Worm (Caenorhabditis elegans): ENCODE measurements around the gene srg-11.
A peak's percentile ranks its signal among the peaks of the same experiment; 100 is the strongest.

The srg-11 gene

ce11 chrIII:4689595-4689994 lies 9.8 kb downstream of the srg-11 start (continued):
- TF ChIP-seq spr-1 (tag; optimal IDR thresholded peaks at IDR 0.05) (peak; percentile 81), nhr-28 (tag; optimal IDR thresholded peaks at IDR 0.05) (peak; percentile 48), madf-5 (GFP tag; IDR thresholded peaks at IDR 0.05) (peak; percentile 59 to 88; a peak in 2 of 4 replicates), nhr-102 (tag; optimal IDR thresholded peaks at IDR 0.05) (peak; percentile 59), D1046.2 (GFP tag; IDR thresholded peaks at IDR 0.05) (peak; percentile 84), lir-3 (tag; optimal IDR thresholded peaks at IDR 0.05) (peak; percentile 75), spr-3 (GFP tag; optimal IDR thresholded peaks at IDR 0.05) (peak; percentile 83), mes-2 (tag; optimal IDR thresholded peaks at IDR 0.05; ENCODE audit: poor library complexity, severe bottlenecking) (peak; percentile 87), zip-2 (tag; optimal IDR thresholded peaks at IDR 0.05) (peak; percentile 56), pqm-1 (tag; optimal IDR thresholded peaks at IDR 0.05) (peak; percentile 53), nhr-25 (tag; optimal IDR thresholded peaks at IDR 0.05; ENCODE audit: borderline replicate concordance, insufficient read depth) (no peak), hlh-11 (tag; optimal IDR thresholded peaks at IDR 0.05) (peak; percentile 76), set-16 (GFP tag; IDR thresholded peaks at IDR 0.05) (no peak), Y75B8A.6 (GFP tag; IDR thresholded peaks at IDR 0.05) (no peak; the same call in 1 of the 2 replicates), lin-1 (GFP tag; IDR thresholded peaks at IDR 0.05) (peak; percentile 86), F44E2.7 (GFP tag; IDR thresholded peaks at IDR 0.05) (peak; percentile 78; the same call in 1 of the 2 replicates), dmd-9 (GFP tag; IDR thresholded peaks at IDR 0.05) (peak; percentile 84), ceh-32 (tag; optimal IDR thresholded peaks at IDR 0.05; ENCODE audit: poor library complexity) (no peak)

ce11 chrIII:4693281-4693680 lies 13.5 kb downstream of the srg-11 start, which contains the start of gene nifk-1:
Gene nifk-1, minus strand, starts transcription at chrIII:4693307.
- TF ChIP-seq rbr-2 (tag; optimal IDR thresholded peaks at IDR 0.05) = peak; percentile 67
- no peak for TF ChIP-seq mdt-29 (GFP tag; IDR thresholded peaks at IDR 0.05)
- TF ChIP-seq nhr-11 (tag; optimal IDR thresholded peaks at IDR 0.05) = peak; percentile 22
- TF ChIP-seq dve-1 (tag; optimal IDR thresholded peaks at IDR 0.05; ENCODE audit: insufficient read depth) = peak; percentile 90
- peak; percentile 87 to 99 for TF ChIP-seq hif-1 (tag; optimal IDR thresholded peaks at IDR 0.05)
- peak; percentile 76 for TF ChIP-seq nhr-28 (tag; optimal IDR thresholded peaks at IDR 0.05)
- TF ChIP-seq mes-2 (tag; optimal IDR thresholded peaks at IDR 0.05; ENCODE audit: poor library complexity, severe bottlenecking) = peak; percentile 78
- TF ChIP-seq T20F7.1 (GFP tag; optimal IDR thresholded peaks at IDR 0.05) = peak; percentile 70
- no peak for TF ChIP-seq nhr-25 (tag; optimal IDR thresholded peaks at IDR 0.05; ENCODE audit: borderline replicate concordance, insufficient read depth)
- TF ChIP-seq mep-1 (tag; optimal IDR thresholded peaks at IDR 0.05) = peak; percentile 83
- TF ChIP-seq attf-4 (tag; optimal IDR thresholded peaks at IDR 0.05) = no peak
- TF ChIP-seq lsy-2 (tag; optimal IDR thresholded peaks at IDR 0.05) = peak in 1 of 2 experiments; percentile 87
- 0 out of 2 replicates have a peak, but pooled peaks have one; percentile 23 for TF ChIP-seq lin-1 (GFP tag; IDR thresholded peaks at IDR 0.05)
- peak; percentile 77 for TF ChIP-seq lin-38 (GFP tag; IDR thresholded peaks at IDR 0.05)
- peak; percentile 80 for TF ChIP-seq hlh-11 (tag; optimal IDR thresholded peaks at IDR 0.05)
- no peak for TF ChIP-seq aly-2 (tag; optimal IDR thresholded peaks at IDR 0.05)
- peak; percentile 68 for TF ChIP-seq nhr-77 (tag; optimal IDR thresholded peaks at IDR 0.05)
- peak in 1 of 2 experiments; percentile 55 for TF ChIP-seq daf-16 (GFP tag; optimal IDR thresholded peaks at IDR 0.05)
- peak; percentile 94 for TF ChIP-seq daf-16 (tag; optimal IDR thresholded peaks at IDR 0.05)
- TF ChIP-seq lin-13 (GFP tag; optimal IDR thresholded peaks at IDR 0.05) = peak; percentile 19
- TF ChIP-seq dmd-6 (GFP tag; IDR thresholded peaks at IDR 0.05) = peak; percentile 76
- TF ChIP-seq aha-1 (tag) = peak; percentile 70
- TF ChIP-seq nhr-102 (tag; optimal IDR thresholded peaks at IDR 0.05) = peak; percentile 21
- TF ChIP-seq zfp-2 (tag; optimal IDR thresholded peaks at IDR 0.05) = no peak
- peak; percentile 63 for TF ChIP-seq hlh-30 (tag; optimal IDR thresholded peaks at IDR 0.05; ENCODE audit: insufficient read depth)
- no peak for TF ChIP-seq madf-5 (GFP tag; IDR thresholded peaks at IDR 0.05)
- TF ChIP-seq ama-1 (optimal IDR thresholded peaks at IDR 0.05) = no peak
- TF ChIP-seq egl-43 (GFP tag; IDR thresholded peaks at IDR 0.05) = no peak
- TF ChIP-seq dpl-1 (GFP tag; optimal IDR thresholded peaks at IDR 0.05) = peak; percentile 80
- no peak for TF ChIP-seq unc-39 (tag; optimal IDR thresholded peaks at IDR 0.05)
- no peak for TF ChIP-seq lir-3 (tag; optimal IDR thresholded peaks at IDR 0.05)
- no peak for TF ChIP-seq pha-4 (GFP tag; IDR thresholded peaks at IDR 0.05)
- TF ChIP-seq pha-4 (tag; optimal IDR thresholded peaks at IDR 0.05) = peak; percentile 74
- peak; percentile 28 for TF ChIP-seq ztf-7 (tag; optimal IDR thresholded peaks at IDR 0.05)
- TF ChIP-seq gei-8 (GFP tag; optimal IDR thresholded peaks at IDR 0.05) = no peak
- TF ChIP-seq Y75B8A.6 (GFP tag; IDR thresholded peaks at IDR 0.05) = no peak
- TF ChIP-seq hmg-1.1 (GFP tag; IDR thresholded peaks at IDR 0.05) = peak; percentile 58
- peak in 1 of 2 experiments; percentile 55 for TF ChIP-seq mdl-1 (tag; optimal IDR thresholded peaks at IDR 0.05)
- TF ChIP-seq mxl-3 (GFP tag; optimal IDR thresholded peaks at IDR 0.05) = peak; percentile 62
- TF ChIP-seq pqm-1 (tag; optimal IDR thresholded peaks at IDR 0.05) = no peak

Measured in whole organism, L4 larva.